Fruit fly (Drosophila melanogaster) whole organism, embryonic: ENCODE measurements around the gene CG15818.

Experiments
- CG10209 ChIP-seq: fragments of 200-800 bp; sonication (Bioruptor generic); optimal IDR thresholded peaks from 3 replicates; lab custom pipeline; 2017; ENCODE audit warnings: missing biosample characterization, mild to moderate bottlenecking, missing genetic modification characterization, missing genetic modification reagents
- CG13894 ChIP-seq: fragments of 200-800 bp; sonication (Bioruptor generic); optimal IDR thresholded peaks from 3 replicates; lab custom pipeline; 2018; ENCODE audit warnings: missing biosample characterization, mild to moderate bottlenecking, missing genetic modification characterization, moderate library complexity
- CG14965 ChIP-seq: fragments of 200-800 bp; sonication (Bioruptor generic); optimal IDR thresholded peaks from 2 replicates; lab custom pipeline; 2016; ENCODE audit warnings: missing biosample characterization, missing genetic modification characterization, borderline replicate concordance
- CG15514 ChIP-seq: fragments of 200-800 bp; sonication (Bioruptor generic); optimal IDR thresholded peaks from 3 replicates; lab custom pipeline; 2017; ENCODE audit warnings: missing biosample characterization, missing genetic modification characterization, mild to moderate bottlenecking, moderate library complexity, missing genetic modification reagents
- CG17186 ChIP-seq: fragments of 200-800 bp; sonication (Bioruptor generic); optimal IDR thresholded peaks from 3 replicates; lab custom pipeline; 2017; ENCODE audit warnings: missing biosample characterization, missing genetic modification reagents, missing genetic modification characterization
- CG30020 ChIP-seq: fragments of 200-800 bp; optimal IDR thresholded peaks from 2 replicates; lab custom pipeline; 2019; ENCODE audit warnings: missing biosample characterization, mild to moderate bottlenecking, missing genetic modification characterization, moderate library complexity
- CG30431 ChIP-seq: fragments of 200-800 bp; sonication (Bioruptor generic); optimal IDR thresholded peaks from 2 replicates; lab custom pipeline; 2017; ENCODE audit warnings: missing biosample characterization, missing genetic modification characterization
- CG31388 ChIP-seq: fragments of 200-800 bp; sonication (Bioruptor generic); optimal IDR thresholded peaks from 2 replicates; lab custom pipeline; 2016; ENCODE audit warnings: missing biosample characterization, missing genetic modification characterization
- CG3163 ChIP-seq: fragments of 200-800 bp; sonication (Bioruptor generic); optimal IDR thresholded peaks from 3 replicates; lab custom pipeline; 2016; ENCODE audit warnings: missing biosample characterization, missing genetic modification characterization
- CG3726 ChIP-seq: fragments of 200-800 bp; sonication (Bioruptor generic); IDR thresholded peaks from 3 replicates; pipeline ENCODE4, ENCODE4 v1.3.6; 2022; ENCODE audit warnings: missing biosample characterization, missing genetic modification characterization
- CG4282 ChIP-seq: fragments of 200-800 bp; sonication (Bioruptor generic); optimal IDR thresholded peaks from 2 replicates; lab custom pipeline; 2016; ENCODE audit warnings: missing biosample characterization, missing genetic modification characterization
- CG43689 ChIP-seq: fragments of 200-800 bp; sonication (Bioruptor generic); IDR thresholded peaks from 2 replicates; pipeline ENCODE4 v1.3.6; 2022; ENCODE audit warnings: missing biosample characterization, missing genetic modification characterization
- CG4404 ChIP-seq: fragments of 200-800 bp; sonication (Bioruptor generic); IDR thresholded peaks from 2 replicates; pipeline ENCODE4 v1.3.6; 2022; ENCODE audit warnings: missing biosample characterization, missing genetic modification characterization
- CG4820 ChIP-seq: fragments of 200-800 bp; sonication (Bioruptor generic); optimal IDR thresholded peaks from 3 replicates; lab custom pipeline; 2016; ENCODE audit warnings: missing biosample characterization, missing genetic modification characterization
- CG7928 ChIP-seq: fragments of 200-800 bp; sonication (Bioruptor generic); optimal IDR thresholded peaks from 2 replicates; lab custom pipeline; 2017; ENCODE audit warnings: missing biosample characterization, mild to moderate bottlenecking, missing genetic modification characterization
- CG9727 ChIP-seq: fragments of 200-800 bp; sonication (Bioruptor generic); optimal IDR thresholded peaks from 3 replicates; lab custom pipeline; 2017; ENCODE audit warnings: missing biosample characterization, mild to moderate bottlenecking, missing genetic modification characterization
- CG9817 ChIP-seq: fragments of 200-800 bp; sonication (Bioruptor generic); optimal IDR thresholded peaks from 2 replicates; lab custom pipeline; 2018; ENCODE audit warnings: missing biosample characterization, mild to moderate bottlenecking, missing genetic modification characterization, moderate library complexity
- Gug ChIP-seq: fragments of 200-800 bp; sonication (Bioruptor generic); IDR thresholded peaks from 4 replicates; pipeline ENCODE4 v1.3.6; 2022; ENCODE audit warnings: missing biosample characterization, missing genetic modification characterization
- HHEX ChIP-seq: fragments of 200-800 bp; sonication (Bioruptor generic); optimal IDR thresholded peaks from 3 replicates; lab custom pipeline; 2017; ENCODE audit warnings: missing biosample characterization, mild to moderate bottlenecking, missing genetic modification characterization, missing genetic modification reagents
- HLH54F ChIP-seq: fragments of 200-800 bp; sonication (Bioruptor generic); optimal IDR thresholded peaks from 3 replicates; lab custom pipeline; 2016; ENCODE audit warnings: missing biosample characterization, missing genetic modification characterization
- Hand ChIP-seq: fragments of 200-800 bp; sonication (Bioruptor generic); optimal IDR thresholded peaks from 2 replicates; lab custom pipeline; 2017; ENCODE audit warnings: mild to moderate bottlenecking, missing biosample characterization, missing genetic modification reagents, missing genetic modification characterization
- Jarid2 ChIP-seq: fragments of 200-800 bp; sonication (Bioruptor generic); optimal IDR thresholded peaks from 3 replicates; lab custom pipeline; 2017; ENCODE audit warnings: mild to moderate bottlenecking, missing biosample characterization, missing genetic modification reagents, missing genetic modification characterization
- Rfx ChIP-seq: fragments of 200-800 bp; sonication (Bioruptor generic); IDR thresholded peaks from 2 replicates; pipeline ENCODE4 v1.3.6; 2022; ENCODE audit warnings: missing biosample characterization, missing genetic modification characterization
- Scr ChIP-seq: fragments of 200-800 bp; sonication (Bioruptor generic); IDR thresholded peaks from 2 replicates; pipeline ENCODE4 v1.3.6; 2022; ENCODE audit warnings: missing biosample characterization, missing genetic modification characterization; ENCODE audit not compliant: partially characterized antibody
- Sin3A ChIP-seq: fragments of >200 bp; optimal IDR thresholded peaks from 2 replicates; lab custom pipeline; 2018
- Ssrp ChIP-seq: fragments of 200-800 bp; sonication (Bioruptor generic); optimal IDR thresholded peaks from 2 replicates; lab custom pipeline; 2018; ENCODE audit warnings: missing biosample characterization, mild to moderate bottlenecking, missing genetic modification characterization, moderate library complexity
- Vsx1 ChIP-seq: fragments of 200-800 bp; sonication (Bioruptor generic); optimal IDR thresholded peaks from 2 replicates; lab custom pipeline; 2017; ENCODE audit warnings: missing biosample characterization, mild to moderate bottlenecking, missing genetic modification characterization, missing genetic modification reagents
- ap ChIP-seq: fragments of 200-800 bp; sonication (Bioruptor generic); IDR thresholded peaks from 2 replicates; pipeline ENCODE4 v1.3.6; 2022; ENCODE audit warnings: missing biosample characterization, missing genetic modification characterization
- bowl ChIP-seq: fragments of 200-800 bp; sonication (Bioruptor generic); IDR thresholded peaks from 2 replicates; pipeline ENCODE4 v1.3.6; 2022; ENCODE audit warnings: missing biosample characterization, missing genetic modification characterization
- bsh ChIP-seq, 2 experiments: fragments of 200-800 bp; sonication (Bioruptor generic); optimal IDR thresholded peaks; 2 replicates each; lab custom pipeline; 2017 to 2018; ENCODE audit warnings: mild to moderate bottlenecking in 2 of 2, missing biosample characterization in 2 of 2, missing genetic modification characterization in 2 of 2, moderate library complexity in 1 of 2
- crc ChIP-seq: fragments of 200-800 bp; sonication (Bioruptor generic); optimal IDR thresholded peaks from 2 replicates; lab custom pipeline; 2016; ENCODE audit warnings: missing biosample characterization, missing genetic modification characterization
- disco-r ChIP-seq: fragments of 200-800 bp; sonication (Bioruptor generic); optimal IDR thresholded peaks from 2 replicates; lab custom pipeline; 2016; ENCODE audit warnings: missing biosample characterization, missing genetic modification characterization
- eyg ChIP-seq: fragments of 200-800 bp; sonication (Bioruptor generic); optimal IDR thresholded peaks from 3 replicates; lab custom pipeline; 2016; ENCODE audit warnings: missing biosample characterization, missing genetic modification characterization
- gsb ChIP-seq: fragments of 200-800 bp; sonication (Bioruptor generic); IDR thresholded peaks from 2 replicates; pipeline ENCODE4 v1.3.6; 2022; ENCODE audit warnings: missing biosample characterization, missing genetic modification characterization
- jigr1 ChIP-seq: fragments of 200-800 bp; sonication (Bioruptor generic); IDR thresholded peaks from 3 replicates; pipeline ENCODE4 v1.3.6; 2022; ENCODE audit warnings: missing biosample characterization, missing genetic modification characterization
- kni ChIP-seq: fragments of 200-800 bp; sonication (Bioruptor generic); optimal IDR thresholded peaks from 3 replicates; lab custom pipeline; 2017; ENCODE audit warnings: mild to moderate bottlenecking, missing biosample characterization, missing genetic modification reagents, missing genetic modification characterization
- knrl ChIP-seq: fragments of 200-800 bp; sonication (Bioruptor generic); IDR thresholded peaks from 3 replicates; pipeline ENCODE4 v1.3.6; 2022; ENCODE audit warnings: missing biosample characterization, missing genetic modification characterization; ENCODE audit not compliant: partially characterized antibody
- mld ChIP-seq: fragments of 200-800 bp; sonication (Bioruptor generic); IDR thresholded peaks from 3 replicates; pipeline ENCODE4 v1.3.6; 2022; ENCODE audit warnings: missing biosample characterization, missing genetic modification characterization; ENCODE audit not compliant: partially characterized antibody
- oc ChIP-seq: fragments of 200-800 bp; sonication (Bioruptor generic); optimal IDR thresholded peaks from 2 replicates; lab custom pipeline; 2018; ENCODE audit warnings: missing biosample characterization, mild to moderate bottlenecking, missing genetic modification characterization, moderate library complexity
- pan ChIP-seq, 4 experiments: fragments of >200 bp in 3 of 4; fragments of 200-800 bp in 1 of 4; sonication (Bioruptor generic) in 1 of 4; optimal IDR thresholded peaks in 3 of 4; IDR thresholded peaks in 1 of 4; 2 replicates each; pipeline versions ENCODE4 v1.3.6 to Lab custom; 2017 to 2022; ENCODE audit warnings: missing biosample characterization in 2 of 4, missing genetic modification characterization in 2 of 4, mixed read lengths in 1 of 4
- peb ChIP-seq: fragments of 200-800 bp; sonication (Bioruptor generic); IDR thresholded peaks from 2 replicates; pipeline ENCODE4 v1.3.6; 2022; ENCODE audit warnings: missing biosample characterization, missing genetic modification characterization
- psq ChIP-seq: fragments of 200-800 bp; sonication (Bioruptor generic); optimal IDR thresholded peaks from 2 replicates; lab custom pipeline; 2017; ENCODE audit warnings: missing biosample characterization, missing genetic modification characterization
- rib ChIP-seq: fragments of 200-800 bp; sonication (Bioruptor generic); IDR thresholded peaks from 2 replicates; pipeline ENCODE4 v1.3.6; 2022; ENCODE audit warnings: missing biosample characterization, missing genetic modification characterization
- salm ChIP-seq: fragments of 200-800 bp; sonication (Bioruptor generic); optimal IDR thresholded peaks from 2 replicates; lab custom pipeline; 2018; ENCODE audit warnings: missing biosample characterization, mild to moderate bottlenecking, missing genetic modification characterization
- sc ChIP-seq, 3 experiments: fragments of >200 bp in 2 of 3; fragments of 200-800 bp in 1 of 3; sonication (Bioruptor generic) in 1 of 3; optimal IDR thresholded peaks; 2 replicates in 2 of 3; 3 replicates in 1 of 3; lab custom pipeline; 2017; ENCODE audit warnings: mild to moderate bottlenecking in 1 of 3, missing biosample characterization in 1 of 3, missing genetic modification characterization in 1 of 3, missing genetic modification reagents in 1 of 3
- sisA ChIP-seq: fragments of 200-800 bp; sonication (Bioruptor generic); IDR thresholded peaks from 2 replicates; pipeline ENCODE4 v1.3.6; 2022; ENCODE audit warnings: missing biosample characterization, missing genetic modification characterization
- slbo ChIP-seq: fragments of 200-800 bp; sonication (Bioruptor generic); IDR thresholded peaks from 2 replicates; pipeline ENCODE4 v1.3.6; 2022; ENCODE audit warnings: missing biosample characterization, missing genetic modification characterization
- toy ChIP-seq: fragments of 200-800 bp; sonication (Bioruptor generic); IDR thresholded peaks from 2 replicates; pipeline ENCODE4 v1.3.6; 2022; ENCODE audit warnings: missing biosample characterization, missing genetic modification characterization
- usp ChIP-seq: fragments of >200 bp; optimal IDR thresholded peaks from 2 replicates; lab custom pipeline; 2017; ENCODE audit warnings: missing biosample characterization, missing genetic modification characterization

Gene CG15818

DNA sequence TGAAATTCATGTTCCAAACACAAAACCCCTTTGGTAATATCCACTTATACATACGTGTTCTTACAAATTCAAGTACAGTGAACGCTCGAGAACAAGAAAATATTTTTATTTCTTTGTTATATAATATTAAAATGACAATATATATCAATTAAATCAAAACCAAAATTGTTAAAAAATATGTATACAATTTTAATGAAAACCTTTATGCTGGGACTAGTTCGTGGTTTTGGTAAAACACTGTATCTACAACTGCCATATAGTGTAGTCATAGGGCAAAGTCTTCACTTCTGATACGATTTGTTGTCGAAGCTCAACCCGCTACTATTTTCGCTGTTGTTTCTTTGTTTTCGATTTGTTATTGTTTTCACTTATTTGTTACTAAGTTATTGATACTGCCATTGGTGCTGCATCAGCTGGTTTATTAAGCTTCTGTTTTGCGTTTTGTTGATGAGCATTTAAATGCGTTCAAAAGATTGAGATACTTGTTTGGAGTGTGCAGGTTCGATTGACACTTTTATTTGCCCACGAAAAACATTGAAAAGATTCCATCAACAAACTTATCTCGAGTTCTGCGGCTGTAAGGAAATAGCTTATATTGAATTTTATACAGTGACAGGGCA lies 24.1 kb downstream of the CG15818 start (continued):
- no peak for TF ChIP-seq HLH54F (GFP tag; lab: Kevin White, UChicago)
- TF ChIP-seq sisA (GFP tag; lab: Robert Waterston, UW): peak; percentile 43
- TF ChIP-seq CG13894 (tag; lab: Kevin White, UChicago): peak; percentile 55
- no peak for TF ChIP-seq CG4820 (GFP tag; lab: Kevin White, UChicago)
- TF ChIP-seq slbo (GFP tag; lab: Robert Waterston, UW): peak; percentile 79
- TF ChIP-seq jigr1: no peak
- TF ChIP-seq CG30020 (tag; lab: Kevin White, UChicago): no peak
- no peak for TF ChIP-seq Scr (GFP tag; lab: Robert Waterston, UW)
- TF ChIP-seq peb (GFP tag; lab: Robert Waterston, UW): no peak
- TF ChIP-seq crc (GFP tag; lab: Kevin White, UChicago): no peak
- TF ChIP-seq CG17186 (GFP tag; lab: Kevin White, UChicago): no peak
- TF ChIP-seq Rfx (GFP tag; lab: Robert Waterston, UW): peak; percentile 73
- no peak for TF ChIP-seq HHEX (GFP tag; lab: Kevin White, UChicago)
- no peak for TF ChIP-seq Sin3A (lab: Kevin White, UChicago)
- no peak for TF ChIP-seq CG30431 (GFP tag; lab: Kevin White, UChicago)
- TF ChIP-seq CG3726 (GFP tag; lab: Robert Waterston, UW): no peak
- no peak for TF ChIP-seq psq (GFP tag; lab: Kevin White, UChicago)
- TF ChIP-seq pan (optimal IDR thresholded peaks at IDR 0.05; lab: Kevin White, UChicago): no peak
- TF ChIP-seq pan (GFP tag; optimal IDR thresholded peaks at IDR 0.05 in 1 of 2, IDR thresholded peaks at IDR 0.05 in 1 of 2): peak in 1 of 2 experiments; percentile 55
- no peak for TF ChIP-seq CG4404 (GFP tag; lab: Robert Waterston, UW)
- no peak for TF ChIP-seq eyg
- TF ChIP-seq CG10209 (GFP tag; lab: Kevin White, UChicago): peak; percentile 38
- TF ChIP-seq knrl (GFP tag; lab: Robert Waterston, UW): no peak
- TF ChIP-seq rib: no peak
- no peak for TF ChIP-seq disco-r
- no peak for TF ChIP-seq Jarid2 (GFP tag; lab: Kevin White, UChicago)
- TF ChIP-seq salm (tag; lab: Kevin White, UChicago): no peak
- TF ChIP-seq CG9727 (GFP tag; lab: Kevin White, UChicago): no peak
- TF ChIP-seq mld (GFP tag; lab: Robert Waterston, UW): no peak
- no peak for TF ChIP-seq CG4282 (GFP tag; lab: Kevin White, UChicago)
- no peak for TF ChIP-seq toy (GFP tag; lab: Robert Waterston, UW)
- TF ChIP-seq CG7928 (GFP tag; lab: Kevin White, UChicago): no peak
- peak; percentile 26 to 45 for TF ChIP-seq bsh (GFP tag; optimal IDR thresholded peaks at IDR 0.05; lab: Kevin White, UChicago)
- TF ChIP-seq kni (GFP tag; lab: Kevin White, UChicago): no peak
- TF ChIP-seq CG3163 (GFP tag; lab: Kevin White, UChicago): no peak
- no peak for TF ChIP-seq CG43689 (GFP tag; lab: Robert Waterston, UW)
- no peak for TF ChIP-seq sc (optimal IDR thresholded peaks at IDR 0.05; lab: Kevin White, UChicago)
- TF ChIP-seq sc (GFP tag; optimal IDR thresholded peaks at IDR 0.05; lab: Kevin White, UChicago): no peak
- no peak for TF ChIP-seq usp (GFP tag; lab: Kevin White, UChicago)
- no peak for TF ChIP-seq CG15514 (GFP tag; lab: Kevin White, UChicago)
- no peak for TF ChIP-seq oc (tag; lab: Kevin White, UChicago)
- TF ChIP-seq Vsx1: no peak
- TF ChIP-seq ap (GFP tag; lab: Robert Waterston, UW): 0 out of 2 replicates have a peak, but pooled peaks have one; percentile 22
- no peak for TF ChIP-seq CG9817 (tag; lab: Kevin White, UChicago)
- TF ChIP-seq Ssrp (tag; lab: Kevin White, UChicago): no peak
- peak; percentile 24; the same call in 1 of the 2 replicates for TF ChIP-seq gsb
- TF ChIP-seq Gug (GFP tag; lab: Robert Waterston, UW): no peak; the same call in 3 of the 4 replicates
- no peak for TF ChIP-seq CG31388
- 0 out of 2 replicates have a peak, but pooled peaks have one; percentile 32 for TF ChIP-seq bowl
- peak; percentile 11 for TF ChIP-seq Hand (GFP tag; lab: Kevin White, UChicago)
- TF ChIP-seq CG14965 (GFP tag; lab: Kevin White, UChicago): no peak
